Worm (Caenorhabditis elegans): Measurements from ENCODE around the gene mob-4.

- TF ChIP-seq ccch-3 (GFP tag; optimal IDR thresholded peaks at IDR 0.05) (no peak), let-607 (tag; optimal IDR thresholded peaks at IDR 0.05) (no peak), tlf-1 (GFP tag; optimal IDR thresholded peaks at IDR 0.05) (no peak), madf-8 (GFP tag; conservative IDR thresholded peaks at IDR 0.05) (no peak)
Observed at ce11 chrIII:8185130-8185529, 39.8 kb upstream of the mob-4 start.
